Fruit fly (Drosophila melanogaster) whole organism, embryonic: Measurements from ENCODE around the gene Idi.
A peak's percentile ranks its signal among the peaks of the same experiment; 100 is the strongest.

ENCODE experiments used
- Aef1 ChIP-seq: fragments of 200-800 bp; sonication (Bioruptor generic); IDR thresholded peaks from 3 replicates; pipeline ENCODE4 v1.3.6; 2022; ENCODE audit warnings: missing biosample characterization, missing genetic modification characterization
- Bdp1 ChIP-seq: fragments of 200-800 bp; sonication (Bioruptor generic); optimal IDR thresholded peaks from 3 replicates; lab custom pipeline; 2016; ENCODE audit warnings: missing biosample characterization, missing genetic modification characterization
- Bteb2 ChIP-seq: fragments of 200-800 bp; sonication (Bioruptor generic); optimal IDR thresholded peaks from 2 replicates; lab custom pipeline; 2016; ENCODE audit warnings: missing biosample characterization, missing genetic modification characterization
- CG10565 ChIP-seq: fragments of 200-800 bp; sonication (Bioruptor generic); optimal IDR thresholded peaks from 3 replicates; lab custom pipeline; 2016; ENCODE audit warnings: missing biosample characterization, mild to moderate bottlenecking, missing genetic modification characterization
- CG12155 ChIP-seq: fragments of 200-800 bp; sonication (Bioruptor generic); optimal IDR thresholded peaks from 3 replicates; lab custom pipeline; 2016; ENCODE audit warnings: missing biosample characterization, missing genetic modification characterization
- CG13123 ChIP-seq: fragments of 200-800 bp; sonication (Bioruptor generic); optimal IDR thresholded peaks from 2 replicates; lab custom pipeline; 2016; ENCODE audit warnings: missing biosample characterization, missing genetic modification characterization
- CG14014 ChIP-seq: fragments of 200-800 bp; sonication (Bioruptor generic); IDR thresholded peaks from 2 replicates; pipeline ENCODE4 v1.3.6; 2022; ENCODE audit warnings: missing biosample characterization, missing genetic modification characterization
- CG15011 ChIP-seq: fragments of 200-800 bp; sonication (Bioruptor generic); optimal IDR thresholded peaks from 3 replicates; lab custom pipeline; 2018; ENCODE audit warnings: missing biosample characterization, mild to moderate bottlenecking, missing genetic modification characterization
- CG15479 ChIP-seq: fragments of 200-800 bp; sonication (Bioruptor generic); optimal IDR thresholded peaks from 3 replicates; lab custom pipeline; 2019; ENCODE audit warnings: missing biosample characterization, mild to moderate bottlenecking, missing genetic modification characterization, moderate library complexity
- CG15696 ChIP-seq: fragments of 200-800 bp; sonication (Bioruptor generic); optimal IDR thresholded peaks from 2 replicates; lab custom pipeline; 2019; ENCODE audit warnings: missing biosample characterization, mild to moderate bottlenecking, missing genetic modification characterization, moderate library complexity
- CG17359 ChIP-seq: fragments of 200-800 bp; sonication (Bioruptor generic); optimal IDR thresholded peaks from 3 replicates; lab custom pipeline; 2018; ENCODE audit warnings: missing biosample characterization, mild to moderate bottlenecking, missing genetic modification characterization, moderate library complexity
- CG17802 ChIP-seq: fragments of 200-800 bp; sonication (Bioruptor generic); optimal IDR thresholded peaks from 2 replicates; lab custom pipeline; 2018; ENCODE audit warnings: missing biosample characterization, mild to moderate bottlenecking, missing genetic modification characterization, moderate library complexity
- CG18262 ChIP-seq: fragments of 200-800 bp; optimal IDR thresholded peaks from 3 replicates; lab custom pipeline; 2019; ENCODE audit warnings: missing biosample characterization, mild to moderate bottlenecking, missing genetic modification characterization, moderate library complexity
- CG3847 ChIP-seq: fragments of 200-800 bp; sonication (Bioruptor generic); IDR thresholded peaks from 2 replicates; pipeline ENCODE4 v1.3.6; 2022; ENCODE audit warnings: missing biosample characterization, missing genetic modification characterization
- CG4404 ChIP-seq: fragments of 200-800 bp; sonication (Bioruptor generic); IDR thresholded peaks from 2 replicates; pipeline ENCODE4 v1.3.6; 2022; ENCODE audit warnings: missing biosample characterization, missing genetic modification characterization
- CG4854 ChIP-seq: fragments of 200-800 bp; sonication (Bioruptor generic); optimal IDR thresholded peaks from 2 replicates; lab custom pipeline; 2016; ENCODE audit warnings: missing biosample characterization, missing genetic modification characterization, inconsistent platforms
- CG5953 ChIP-seq: fragments of 200-800 bp; sonication (Bioruptor generic); IDR thresholded peaks from 2 replicates; pipeline ENCODE4 v1.3.6; 2022; ENCODE audit warnings: missing biosample characterization, missing genetic modification characterization
- CG6272 ChIP-seq: fragments of 200-800 bp; sonication (Bioruptor generic); IDR thresholded peaks from 2 replicates; pipeline ENCODE4 v1.3.6; 2022; ENCODE audit warnings: missing biosample characterization, missing genetic modification characterization
- CG6791 ChIP-seq: fragments of 200-800 bp; sonication (Bioruptor generic); IDR thresholded peaks from 3 replicates; pipeline ENCODE4 v1.3.6; 2022; ENCODE audit warnings: missing biosample characterization, missing genetic modification characterization; ENCODE audit not compliant: partially characterized antibody
- CG7745 ChIP-seq: fragments of 200-800 bp; sonication (Bioruptor generic); optimal IDR thresholded peaks from 2 replicates; lab custom pipeline; 2018; ENCODE audit warnings: missing biosample characterization, mild to moderate bottlenecking, missing genetic modification characterization, moderate library complexity
- CG8290 ChIP-seq, 3 experiments: fragments of 200-800 bp; sonication (Bioruptor generic); optimal IDR thresholded peaks; 2 replicates each; lab custom pipeline; 2016 to 2019; ENCODE audit warnings: missing biosample characterization in 3 of 3, missing genetic modification characterization in 3 of 3, mild to moderate bottlenecking in 2 of 3, moderate library complexity in 1 of 3
- CG9215 ChIP-seq: fragments of 200-800 bp; sonication (Bioruptor generic); IDR thresholded peaks from 2 replicates; pipeline ENCODE4 v1.3.6; 2022; ENCODE audit warnings: missing biosample characterization, missing genetic modification characterization
- Dip3 ChIP-seq: fragments of 200-800 bp; sonication (Bioruptor generic); optimal IDR thresholded peaks from 3 replicates; lab custom pipeline; 2016; ENCODE audit warnings: missing biosample characterization, missing genetic modification characterization
- Doc2 ChIP-seq: fragments of 200-800 bp; sonication (Bioruptor generic); IDR thresholded peaks from 2 replicates; pipeline ENCODE4 v1.3.6; 2022; ENCODE audit warnings: missing biosample characterization, missing genetic modification characterization
- Doc3 ChIP-seq: fragments of 200-800 bp; sonication (Bioruptor generic); IDR thresholded peaks from 3 replicates; pipeline ENCODE4 v1.3.6; 2022; ENCODE audit warnings: missing biosample characterization, missing genetic modification characterization; ENCODE audit not compliant: partially characterized antibody
- HHEX ChIP-seq: fragments of 200-800 bp; sonication (Bioruptor generic); optimal IDR thresholded peaks from 3 replicates; lab custom pipeline; 2017; ENCODE audit warnings: missing biosample characterization, mild to moderate bottlenecking, missing genetic modification characterization, missing genetic modification reagents
- HLHmδ ChIP-seq: fragments of 200-800 bp; sonication (Bioruptor generic); optimal IDR thresholded peaks from 2 replicates; lab custom pipeline; 2018; ENCODE audit warnings: missing biosample characterization, mild to moderate bottlenecking, missing genetic modification characterization, moderate library complexity
- Hr39 ChIP-seq: fragments of >200 bp; optimal IDR thresholded peaks from 2 replicates; lab custom pipeline; 2017
- Jarid2 ChIP-seq: fragments of 200-800 bp; sonication (Bioruptor generic); optimal IDR thresholded peaks from 3 replicates; lab custom pipeline; 2017; ENCODE audit warnings: mild to moderate bottlenecking, missing biosample characterization, missing genetic modification reagents, missing genetic modification characterization
- Lim3 ChIP-seq: fragments of 200-800 bp; sonication (Bioruptor generic); IDR thresholded peaks from 2 replicates; pipeline ENCODE4 v1.3.6; 2022; ENCODE audit warnings: missing biosample characterization, missing genetic modification characterization
- NFAT ChIP-seq: fragments of 200-800 bp; sonication (Bioruptor generic); IDR thresholded peaks from 2 replicates; pipeline ENCODE4 v1.3.6; 2022; ENCODE audit warnings: missing biosample characterization, missing genetic modification characterization
- Opbp ChIP-seq: fragments of 200-800 bp; sonication (Bioruptor generic); IDR thresholded peaks from 3 replicates; pipeline ENCODE4 v1.3.6; 2022; ENCODE audit warnings: missing biosample characterization, missing genetic modification characterization; ENCODE audit not compliant: partially characterized antibody
- Stat92E ChIP-seq, 3 experiments: fragments of >200 bp in 2 of 3; fragments of 200-800 bp in 1 of 3; sonication (Bioruptor generic) in 1 of 3; optimal IDR thresholded peaks; 2 replicates each; lab custom pipeline; 2017 to 2019; ENCODE audit warnings: missing biosample characterization in 3 of 3, missing genetic modification characterization in 3 of 3, mild to moderate bottlenecking in 1 of 3, moderate library complexity in 1 of 3
- Xbp1 ChIP-seq: fragments of 200-800 bp; sonication (Bioruptor generic); optimal IDR thresholded peaks from 3 replicates; lab custom pipeline; 2016; ENCODE audit warnings: missing biosample characterization, mild to moderate bottlenecking, missing genetic modification characterization
- ara ChIP-seq: fragments of 200-800 bp; sonication (Bioruptor generic); IDR thresholded peaks from 2 replicates; pipeline ENCODE4 v1.3.6; 2022; ENCODE audit warnings: missing biosample characterization, missing genetic modification characterization
- cad ChIP-seq: fragments of >200 bp; optimal IDR thresholded peaks from 2 replicates; lab custom pipeline; 2017; ENCODE audit warnings: missing biosample characterization, missing genetic modification characterization
- chif ChIP-seq, 2 experiments: fragments of 200-800 bp; sonication (Bioruptor generic); optimal IDR thresholded peaks; 3 replicates each; lab custom pipeline; 2016; ENCODE audit warnings: missing biosample characterization in 2 of 2, missing genetic modification characterization in 2 of 2
- chinmo ChIP-seq: fragments of 200-800 bp; sonication (Bioruptor generic); IDR thresholded peaks from 4 replicates; pipeline ENCODE4 v1.3.6; 2022; ENCODE audit warnings: missing biosample characterization, missing genetic modification characterization; ENCODE audit not compliant: partially characterized antibody
- da ChIP-seq: fragments of 200-800 bp; sonication (Bioruptor generic); optimal IDR thresholded peaks from 2 replicates; lab custom pipeline; 2016; ENCODE audit warnings: missing biosample characterization, missing genetic modification characterization
- dm ChIP-seq: fragments of 200-800 bp; sonication (Bioruptor generic); optimal IDR thresholded peaks from 3 replicates; lab custom pipeline; 2016; ENCODE audit warnings: missing biosample characterization, missing genetic modification characterization
- kni ChIP-seq: fragments of 200-800 bp; sonication (Bioruptor generic); optimal IDR thresholded peaks from 3 replicates; lab custom pipeline; 2017; ENCODE audit warnings: mild to moderate bottlenecking, missing biosample characterization, missing genetic modification reagents, missing genetic modification characterization
- mld ChIP-seq: fragments of 200-800 bp; sonication (Bioruptor generic); IDR thresholded peaks from 3 replicates; pipeline ENCODE4 v1.3.6; 2022; ENCODE audit warnings: missing biosample characterization, missing genetic modification characterization; ENCODE audit not compliant: partially characterized antibody
- oc ChIP-seq: fragments of 200-800 bp; sonication (Bioruptor generic); optimal IDR thresholded peaks from 2 replicates; lab custom pipeline; 2018; ENCODE audit warnings: missing biosample characterization, mild to moderate bottlenecking, missing genetic modification characterization, moderate library complexity
- peb ChIP-seq: fragments of 200-800 bp; sonication (Bioruptor generic); IDR thresholded peaks from 2 replicates; pipeline ENCODE4 v1.3.6; 2022; ENCODE audit warnings: missing biosample characterization, missing genetic modification characterization
- sqz ChIP-seq: fragments of 200-800 bp; sonication (Bioruptor generic); optimal IDR thresholded peaks from 3 replicates; lab custom pipeline; 2018; ENCODE audit warnings: missing biosample characterization, mild to moderate bottlenecking, missing genetic modification characterization
- sr ChIP-seq: fragments of 200-800 bp; sonication (Bioruptor generic); IDR thresholded peaks from 3 replicates; pipeline ENCODE4 v1.3.6; 2022; ENCODE audit warnings: missing biosample characterization, missing genetic modification characterization
- toy ChIP-seq: fragments of 200-800 bp; sonication (Bioruptor generic); IDR thresholded peaks from 2 replicates; pipeline ENCODE4 v1.3.6; 2022; ENCODE audit warnings: missing biosample characterization, missing genetic modification characterization
- tx ChIP-seq: fragments of 200-800 bp; sonication (Bioruptor generic); optimal IDR thresholded peaks from 2 replicates; lab custom pipeline; 2016; ENCODE audit warnings: missing biosample characterization, missing genetic modification characterization
- vfl ChIP-seq: fragments of 200-800 bp; sonication (Bioruptor generic); optimal IDR thresholded peaks from 2 replicates; lab custom pipeline; 2016; ENCODE audit warnings: missing biosample characterization, missing genetic modification characterization
- vvl ChIP-seq: fragments of 200-800 bp; sonication (Bioruptor generic); IDR thresholded peaks from 2 replicates; pipeline ENCODE4 v1.3.6; 2022; ENCODE audit warnings: missing biosample characterization, missing genetic modification characterization

The Idi gene

DNA sequence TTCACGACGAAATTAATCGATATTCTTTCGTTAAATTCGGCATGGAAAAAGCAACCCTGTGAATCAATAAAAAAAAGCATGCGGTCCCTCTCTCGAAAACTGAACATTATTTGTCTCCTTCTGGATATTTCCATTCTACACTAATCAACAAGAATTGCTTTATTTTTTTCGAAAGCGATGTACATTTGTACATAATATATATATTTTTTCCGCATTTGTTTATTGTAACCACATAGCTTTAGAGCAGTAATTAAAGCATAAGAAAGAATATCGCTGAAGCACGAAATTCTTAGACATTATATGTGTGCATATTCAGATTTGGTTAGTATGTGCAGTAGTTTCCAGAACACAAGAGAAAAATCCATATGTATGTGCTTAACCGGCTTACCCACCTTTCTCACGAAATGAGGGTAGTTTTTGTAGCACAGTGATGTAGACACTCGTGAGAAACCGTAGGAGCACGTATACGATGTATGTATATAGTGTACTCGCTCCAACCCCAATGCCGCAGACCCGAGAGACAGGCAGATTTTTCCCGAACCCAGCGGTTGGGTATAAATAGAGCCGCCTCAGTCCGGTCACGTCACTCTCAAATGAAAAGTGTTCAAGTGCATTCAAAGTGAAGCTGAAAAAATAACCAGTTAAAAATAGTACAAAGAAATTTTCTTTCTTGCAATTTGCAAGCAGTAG, 26.3 kb downstream of the Idi start (continued):
- TF ChIP-seq CG8290 (GFP tag; optimal IDR thresholded peaks at IDR 0.05; lab: Kevin White, UChicago) = peak; percentile 38
- TF ChIP-seq CG8290 (tag; optimal IDR thresholded peaks at IDR 0.05; lab: Kevin White, UChicago) = peak; percentile 45 to 75
- peak; percentile 60 for TF ChIP-seq CG13123
- peak in 1 of 3 experiments; percentile 81 for TF ChIP-seq Stat92E (GFP tag; optimal IDR thresholded peaks at IDR 0.05; lab: Kevin White, UChicago)
- TF ChIP-seq Doc2 (GFP tag; lab: Robert Waterston, UW) = no peak
- TF ChIP-seq vvl (GFP tag; lab: Robert Waterston, UW) = no peak
- TF ChIP-seq kni (GFP tag; lab: Kevin White, UChicago) = peak; percentile 75
- no peak for TF ChIP-seq CG10565 (GFP tag; lab: Kevin White, UChicago)
- peak; percentile 63 to 80 for TF ChIP-seq chif (GFP tag; optimal IDR thresholded peaks at IDR 0.05; lab: Kevin White, UChicago)
- no peak for TF ChIP-seq ara
- TF ChIP-seq CG6272 = no peak; the same call in none of the 2 replicates
- TF ChIP-seq CG12155 (GFP tag; lab: Kevin White, UChicago) = peak; percentile 86
- peak; percentile 28 for TF ChIP-seq cad (GFP tag; lab: Kevin White, UChicago)
- no peak for TF ChIP-seq Hr39 (lab: Kevin White, UChicago)
- TF ChIP-seq NFAT (GFP tag; lab: Robert Waterston, UW) = no peak
- no peak for TF ChIP-seq mld (GFP tag; lab: Robert Waterston, UW)
- TF ChIP-seq peb (GFP tag; lab: Robert Waterston, UW) = no peak
- TF ChIP-seq CG3847 (GFP tag; lab: Robert Waterston, UW) = no peak
- TF ChIP-seq dm (GFP tag; lab: Kevin White, UChicago) = peak; percentile 43
- peak; percentile 71 for TF ChIP-seq Bteb2
- no peak for TF ChIP-seq CG7745 (tag; lab: Kevin White, UChicago)
- no peak for TF ChIP-seq CG9215 (GFP tag; lab: Robert Waterston, UW)
- peak; percentile 54 for TF ChIP-seq CG4854 (GFP tag; lab: Kevin White, UChicago)
- no peak for TF ChIP-seq CG5953
- TF ChIP-seq tx (GFP tag; lab: Kevin White, UChicago) = peak; percentile 55
- no peak for TF ChIP-seq CG14014 (GFP tag; lab: Robert Waterston, UW)
- peak; percentile 75 for TF ChIP-seq Dip3 (GFP tag; lab: Kevin White, UChicago)
- TF ChIP-seq Aef1 (GFP tag; lab: Robert Waterston, UW) = no peak
- no peak for TF ChIP-seq da (GFP tag; lab: Kevin White, UChicago)
- no peak for TF ChIP-seq Doc3 (GFP tag; lab: Robert Waterston, UW)
- peak; percentile 57 for TF ChIP-seq CG17359 (tag; lab: Kevin White, UChicago)
- TF ChIP-seq Xbp1 (GFP tag; lab: Kevin White, UChicago) = peak; percentile 83
- peak; percentile 47 for TF ChIP-seq Bdp1 (GFP tag; lab: Kevin White, UChicago)
- TF ChIP-seq CG15696 (tag; lab: Kevin White, UChicago) = peak; percentile 73
- TF ChIP-seq chinmo = no peak
- TF ChIP-seq CG4404 (GFP tag; lab: Robert Waterston, UW) = no peak
- no peak for TF ChIP-seq CG17802
- TF ChIP-seq Lim3 = no peak
- TF ChIP-seq sqz (GFP tag; lab: Kevin White, UChicago) = peak; percentile 90
- TF ChIP-seq HLHmδ = peak; percentile 84
- no peak for TF ChIP-seq Opbp (GFP tag; lab: Robert Waterston, UW)
- peak; percentile 80 for TF ChIP-seq HHEX
- TF ChIP-seq Jarid2 (GFP tag; lab: Kevin White, UChicago) = peak; percentile 41
- peak; percentile 89 for TF ChIP-seq oc (tag; lab: Kevin White, UChicago)
- TF ChIP-seq sr (GFP tag; lab: Robert Waterston, UW) = no peak
- TF ChIP-seq CG18262 = peak; percentile 94
- no peak for TF ChIP-seq CG15479 (GFP tag; lab: Kevin White, UChicago)
- TF ChIP-seq toy (GFP tag; lab: Robert Waterston, UW) = no peak
- TF ChIP-seq vfl (GFP tag; lab: Kevin White, UChicago) = peak; percentile 33
- no peak for TF ChIP-seq CG6791 (GFP tag; lab: Robert Waterston, UW)
- TF ChIP-seq CG15011 (GFP tag; lab: Kevin White, UChicago) = peak; percentile 87
